Worm (Caenorhabditis elegans): ENCODE results near the gene frm-8.

frm-8 gene

DNA sequence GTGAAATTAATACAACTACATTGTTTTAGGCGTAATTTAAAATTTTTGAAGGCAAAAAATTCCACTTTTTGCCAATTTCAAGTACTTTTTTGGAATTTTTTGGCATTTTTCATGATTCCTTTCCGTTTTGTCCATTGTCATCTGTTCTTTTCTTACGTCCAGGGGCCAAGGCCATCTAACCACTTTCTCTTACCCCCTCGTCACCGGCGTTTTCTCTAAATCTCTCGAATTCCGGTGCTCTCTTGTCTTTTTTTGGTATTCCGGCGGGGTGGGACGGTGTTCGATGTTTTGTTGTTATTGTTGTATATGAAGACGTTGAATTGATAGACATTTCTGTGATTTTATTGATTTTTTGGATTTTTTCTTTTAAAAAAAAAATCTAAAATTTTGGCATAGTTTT is 57.4 kb downstream of the frm-8 start:
- TF ChIP-seq elt-3 (tag; optimal IDR thresholded peaks at IDR 0.05): peak in 1 of 6 experiments; percentile 9
- no peak for TF ChIP-seq ets-5 (GFP tag; IDR thresholded peaks at IDR 0.05)
- no peak for TF ChIP-seq ces-1 (GFP tag; optimal IDR thresholded peaks at IDR 0.05)
- peak; percentile 77 for TF ChIP-seq nhr-85 (tag)
- TF ChIP-seq Y116A8C.19 (tag; optimal IDR thresholded peaks at IDR 0.05; ENCODE audit: borderline replicate concordance): no peak
- no peak for TF ChIP-seq pax-3 (tag; optimal IDR thresholded peaks at IDR 0.05)
- TF ChIP-seq swsn-7 (tag; optimal IDR thresholded peaks at IDR 0.05): no peak
- TF ChIP-seq mep-1 (tag; optimal IDR thresholded peaks at IDR 0.05): peak; percentile 57
- no peak for TF ChIP-seq sox-4 (tag; optimal IDR thresholded peaks at IDR 0.05)
- no peak for TF ChIP-seq ztf-4 (tag; optimal IDR thresholded peaks at IDR 0.05)
- TF ChIP-seq nhr-47 (tag; optimal IDR thresholded peaks at IDR 0.05): no peak
- TF ChIP-seq sup-37 (GFP tag; optimal IDR thresholded peaks at IDR 0.05): no peak
- no peak for TF ChIP-seq snpc-4 (tag; optimal IDR thresholded peaks at IDR 0.05)
- TF ChIP-seq lin-14 (GFP tag; optimal IDR thresholded peaks at IDR 0.05): peak; percentile 80
- TF ChIP-seq blmp-1 (tag; optimal IDR thresholded peaks at IDR 0.05): peak; percentile 94

DNA sequence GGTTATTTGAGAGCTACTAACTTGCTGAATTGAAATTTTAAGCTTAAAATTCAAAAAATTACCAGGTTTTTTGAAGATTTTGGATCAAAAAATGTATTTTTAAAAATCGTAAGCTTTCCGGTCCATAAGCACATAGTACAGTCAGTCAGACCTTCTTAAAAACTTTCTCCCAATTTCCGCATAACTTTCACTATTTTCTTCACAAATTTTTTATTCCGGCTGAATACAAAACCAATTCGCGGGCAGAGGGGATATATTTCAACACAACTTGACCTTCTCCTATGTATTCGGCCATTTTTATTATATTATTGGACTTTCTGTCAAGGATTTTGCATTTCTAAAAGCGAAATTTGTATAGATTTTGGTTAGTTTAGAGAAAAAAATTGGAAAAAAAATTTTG is 58.5 kb downstream of the frm-8 start:
- TF ChIP-seq blmp-1 (tag; optimal IDR thresholded peaks at IDR 0.05) (peak; percentile 66), Y116A8C.19 (tag; optimal IDR thresholded peaks at IDR 0.05; ENCODE audit: borderline replicate concordance) (no peak)

DNA sequence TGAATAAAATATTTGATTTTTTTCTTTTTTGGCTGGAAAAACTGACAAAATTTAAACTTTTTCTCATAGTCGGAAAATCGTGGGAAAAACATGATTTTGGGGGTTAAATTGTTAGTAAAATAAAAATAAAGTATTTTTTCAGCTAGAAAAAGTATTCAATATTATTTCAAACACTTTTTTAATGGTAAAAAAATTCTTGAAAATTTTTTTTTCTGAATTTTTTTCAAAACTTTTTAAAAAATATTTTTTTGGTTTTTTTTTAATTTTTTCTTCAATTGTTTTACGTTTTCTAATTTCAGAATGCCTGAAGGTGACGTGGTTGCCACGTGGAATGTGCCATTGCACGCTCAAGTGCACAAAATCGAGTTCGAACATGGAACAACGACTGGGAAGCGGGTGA is 64.0 kb downstream of the frm-8 start, which contains the start of gene C44B11.1:
C44B11.1 (plus strand) TSS at position 301 of the 400 bp plus-strand sequence.
- no peak for TF ChIP-seq zag-1 (tag; optimal IDR thresholded peaks at IDR 0.05)
- TF ChIP-seq rnt-1 (tag; optimal IDR thresholded peaks at IDR 0.05): no peak
- TF ChIP-seq hlh-17 (GFP tag; optimal IDR thresholded peaks at IDR 0.05; ENCODE audit: borderline replicate concordance): no peak
- TF ChIP-seq fos-1 (tag; optimal IDR thresholded peaks at IDR 0.05): no peak
- TF ChIP-seq elt-2 (tag; optimal IDR thresholded peaks at IDR 0.05): no peak
- no peak for TF ChIP-seq lin-35 (GFP tag; optimal IDR thresholded peaks at IDR 0.05)
- TF ChIP-seq ceh-88 (GFP tag; IDR thresholded peaks at IDR 0.05): no peak

DNA sequence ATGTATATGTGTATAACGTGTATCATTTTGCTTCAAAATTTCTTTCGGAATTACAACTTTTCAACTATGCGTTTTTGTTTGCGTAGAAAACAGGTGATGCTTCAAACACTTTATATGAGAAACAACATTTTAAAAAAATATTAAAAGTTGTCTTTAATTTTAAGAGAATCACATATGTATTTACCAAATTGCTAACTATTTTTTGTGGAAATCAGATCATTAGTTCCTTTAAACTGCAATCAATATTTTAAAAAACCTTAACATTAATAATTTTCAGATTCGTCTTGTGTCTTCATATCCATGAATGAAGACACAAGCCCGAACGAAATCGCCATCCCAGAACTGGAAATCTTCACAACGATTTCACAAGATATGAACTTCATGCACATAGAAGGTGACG is 66.1 kb downstream of the frm-8 start, which contains the start of gene C44B11.6:
C44B11.6 (plus strand) TSS at position 301 of the 400 bp plus-strand sequence.
- TF ChIP-seq sptf-1 (tag; optimal IDR thresholded peaks at IDR 0.05) (no peak), nhr-77 (tag; optimal IDR thresholded peaks at IDR 0.05) (no peak), fkh-10 (GFP tag; optimal IDR thresholded peaks at IDR 0.05) (no peak), pax-3 (tag; optimal IDR thresholded peaks at IDR 0.05) (no peak), nhr-28 (tag; optimal IDR thresholded peaks at IDR 0.05) (no peak), zip-4 (GFP tag; optimal IDR thresholded peaks at IDR 0.05) (no peak), sup-37 (GFP tag; optimal IDR thresholded peaks at IDR 0.05) (no peak), unc-98 (GFP tag; IDR thresholded peaks at IDR 0.05) (no peak), egl-27 (tag; optimal IDR thresholded peaks at IDR 0.05) (no peak)

Data from whole organism, L1 larva.